Worm (Caenorhabditis elegans) whole organism, late embryonic: ENCODE results near the gene cdr-2.

ENCODE experiments used
- F13H6.1 ChIP-seq: sonication (generic microtip); optimal IDR thresholded peaks from 2 replicates; lab custom pipeline; 2016; ENCODE audit warnings: missing genetic modification characterization, missing compliant biosample characterization
- T23F11.4 ChIP-seq: fragments of 200-800 bp; sonication (Bioruptor generic); optimal IDR thresholded peaks from 2 replicates; lab custom pipeline; 2018; ENCODE audit warnings: mild to moderate bottlenecking, missing genetic modification characterization, missing compliant biosample characterization
- ahr-1 ChIP-seq: sonication (generic microtip); optimal IDR thresholded peaks from 2 replicates; lab custom pipeline; 2016; ENCODE audit warnings: missing genetic modification characterization, missing compliant biosample characterization
- ceh-22 ChIP-seq: sonication (generic microtip); optimal IDR thresholded peaks from 2 replicates; lab custom pipeline; 2017; ENCODE audit warnings: missing biosample characterization, missing genetic modification characterization
- ceh-24 ChIP-seq: sonication (generic microtip); optimal IDR thresholded peaks from 2 replicates; lab custom pipeline; 2016; ENCODE audit warnings: mild to moderate bottlenecking, missing genetic modification characterization, missing compliant biosample characterization
- ceh-34 ChIP-seq: sonication (generic microtip); optimal IDR thresholded peaks from 2 replicates; lab custom pipeline; 2016; ENCODE audit warnings: mild to moderate bottlenecking, missing genetic modification characterization, missing compliant biosample characterization
- ceh-45 ChIP-seq: fragments of 200-800 bp; sonication (Bioruptor generic); IDR thresholded peaks from 2 replicates; pipeline ENCODE4 v1.3.6; 2022; ENCODE audit warnings: missing genetic modification reagents, missing genetic modification characterization, missing compliant biosample characterization
- ceh-48 ChIP-seq: sonication (generic microtip); optimal IDR thresholded peaks from 2 replicates; lab custom pipeline; 2016; ENCODE audit warnings: missing genetic modification characterization, inconsistent platforms, missing compliant biosample characterization
- che-1 ChIP-seq: sonication (generic microtip); optimal IDR thresholded peaks from 2 replicates; lab custom pipeline; 2016; ENCODE audit warnings: mild to moderate bottlenecking, missing genetic modification characterization, missing compliant biosample characterization
- elt-2 ChIP-seq: sonication (generic microtip); optimal IDR thresholded peaks from 2 replicates; lab custom pipeline; 2016; ENCODE audit warnings: missing genetic modification reagents, missing genetic modification characterization, missing compliant biosample characterization
- ets-4 ChIP-seq: sonication (generic microtip); optimal IDR thresholded peaks from 2 replicates; lab custom pipeline; 2016; ENCODE audit warnings: missing genetic modification characterization, missing compliant biosample characterization
- eyg-1 ChIP-seq: sonication (generic microtip); optimal IDR thresholded peaks from 2 replicates; lab custom pipeline; 2016; ENCODE audit warnings: missing genotype, missing genetic modification characterization, missing compliant biosample characterization
- fax-1 ChIP-seq: sonication (generic microtip); optimal IDR thresholded peaks from 2 replicates; lab custom pipeline; 2016; ENCODE audit warnings: missing genotype, missing genetic modification characterization, missing compliant biosample characterization
- fkh-6 ChIP-seq: sonication (generic microtip); optimal IDR thresholded peaks from 2 replicates; lab custom pipeline; 2016; ENCODE audit warnings: missing genetic modification characterization, missing compliant biosample characterization
- gmeb-2 ChIP-seq: sonication (generic microtip); optimal IDR thresholded peaks from 2 replicates; lab custom pipeline; 2016; ENCODE audit warnings: missing genetic modification characterization, inconsistent platforms, missing compliant biosample characterization
- hlh-15 ChIP-seq: sonication (generic microtip); optimal IDR thresholded peaks from 2 replicates; lab custom pipeline; 2016; ENCODE audit warnings: missing genetic modification characterization, missing compliant biosample characterization
- lin-11 ChIP-seq: fragments of 200-800 bp; sonication (Bioruptor generic); optimal IDR thresholded peaks from 2 replicates; lab custom pipeline; 2018; ENCODE audit warnings: mild to moderate bottlenecking, missing genetic modification characterization, missing compliant biosample characterization
- madf-2 ChIP-seq: sonication (generic microtip); optimal IDR thresholded peaks from 2 replicates; lab custom pipeline; 2017; ENCODE audit warnings: missing genetic modification characterization, missing compliant biosample characterization
- mec-3 ChIP-seq: sonication (generic microtip); optimal IDR thresholded peaks from 2 replicates; lab custom pipeline; 2016; ENCODE audit warnings: borderline replicate concordance, missing genetic modification characterization, missing compliant biosample characterization
- nfya-1 ChIP-seq: sonication (generic microtip); optimal IDR thresholded peaks from 2 replicates; lab custom pipeline; 2017; ENCODE audit warnings: missing genetic modification characterization, mild to moderate bottlenecking, missing compliant biosample characterization, antibody characterized with exemption, moderate library complexity
- nhr-11 ChIP-seq: fragments of 150-350 bp; optimal IDR thresholded peaks from 2 replicates; lab custom pipeline; 2014; ENCODE audit warnings: missing biosample characterization, missing genetic modification characterization
- pag-3 ChIP-seq: sonication (generic microtip); optimal IDR thresholded peaks from 2 replicates; lab custom pipeline; 2016; ENCODE audit warnings: missing compliant biosample characterization, missing genetic modification characterization, borderline replicate concordance
- pax-1 ChIP-seq: fragments of 150-350 bp; optimal IDR thresholded peaks from 2 replicates; lab custom pipeline; 2014; ENCODE audit warnings: missing biosample characterization, missing genetic modification characterization
- pha-2 ChIP-seq: sonication (generic microtip); optimal IDR thresholded peaks from 2 replicates; lab custom pipeline; 2017; ENCODE audit warnings: mild to moderate bottlenecking, missing genetic modification characterization, missing compliant biosample characterization
- pros-1 ChIP-seq: fragments of 150-350 bp; optimal IDR thresholded peaks from 2 replicates; lab custom pipeline; 2014; ENCODE audit warnings: missing biosample characterization, missing genetic modification reagents, missing genetic modification characterization
- rnt-1 ChIP-seq: sonication (generic microtip); optimal IDR thresholded peaks from 2 replicates; lab custom pipeline; 2016; ENCODE audit warnings: missing genetic modification characterization, missing compliant biosample characterization
- sox-2 ChIP-seq: fragments of 200-800 bp; sonication (Bioruptor generic); IDR thresholded peaks from 2 replicates; pipeline ENCODE4 v1.3.6; 2022; ENCODE audit warnings: missing genetic modification reagents, missing genetic modification characterization, missing compliant biosample characterization
- sox-4 ChIP-seq: sonication (generic microtip); optimal IDR thresholded peaks from 2 replicates; lab custom pipeline; 2017; ENCODE audit warnings: mild to moderate bottlenecking, missing genetic modification characterization, inconsistent platforms, missing compliant biosample characterization
- tbx-7 ChIP-seq: sonication (generic microtip); optimal IDR thresholded peaks from 2 replicates; lab custom pipeline; 2016; ENCODE audit warnings: missing genotype, missing genetic modification characterization, missing compliant biosample characterization
- ttx-3 ChIP-seq: sonication (generic microtip); optimal IDR thresholded peaks from 2 replicates; lab custom pipeline; 2016; ENCODE audit warnings: missing genetic modification reagents, missing genetic modification characterization, missing compliant biosample characterization
- unc-3 ChIP-seq, 2 experiments: fragments of 200-800 bp in 1 of 2; sonication (Bioruptor generic) in 1 of 2; sonication (generic microtip) in 1 of 2; conservative IDR thresholded peaks in 1 of 2; optimal IDR thresholded peaks in 1 of 2; 2 replicates each; pipeline versions ENCODE4 v1.3.6 to Lab custom; 2016 to 2022; ENCODE audit warnings: missing compliant biosample characterization in 2 of 2, missing genetic modification characterization in 2 of 2, missing genetic modification reagents in 1 of 2
- unc-55 ChIP-seq: sonication (generic microtip); optimal IDR thresholded peaks from 2 replicates; lab custom pipeline; 2017; ENCODE audit warnings: missing biosample characterization, missing genetic modification reagents, missing genetic modification characterization
- unc-86 ChIP-seq: sonication (generic microtip); optimal IDR thresholded peaks from 2 replicates; lab custom pipeline; 2016; ENCODE audit warnings: missing genetic modification characterization, missing compliant biosample characterization

cdr-2 gene

DNA sequence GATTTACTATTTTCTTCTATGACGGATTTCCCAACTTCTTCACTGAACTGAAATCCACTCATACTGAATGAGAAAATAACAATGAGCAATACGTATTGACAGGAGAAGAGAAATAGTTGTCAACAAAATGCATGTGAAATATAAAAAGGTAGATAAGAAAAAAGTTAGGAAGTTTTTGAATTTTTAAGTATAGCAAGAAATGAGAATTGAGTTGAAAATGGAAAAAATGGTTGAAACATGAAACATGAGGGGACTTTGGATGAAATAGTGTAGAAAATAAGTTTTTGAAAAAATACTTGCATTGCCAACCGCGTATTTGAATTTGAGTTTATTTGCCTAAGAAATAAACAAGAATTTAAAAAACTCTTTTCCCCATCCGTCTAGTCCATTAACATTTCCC lies 31.4 kb upstream of the cdr-2 start, which contains the start of the genes pals-38 and C54D10.9:
pals-38 (minus strand) TSS at position 101 of the 400 bp plus-strand sequence.
C54D10.9 (plus strand) TSS at position 259 of the 400 bp plus-strand sequence.
- no peak for TF ChIP-seq F13H6.1
- no peak for TF ChIP-seq fkh-6 (tag; lab: Kevin White, UChicago)
- TF ChIP-seq nhr-11, result no peak
- TF ChIP-seq madf-2, result no peak
- TF ChIP-seq T23F11.4 (GFP tag; lab: Kevin White, UChicago), result no peak
- TF ChIP-seq ceh-24 (tag; lab: Kevin White, UChicago), result no peak
- no peak for TF ChIP-seq elt-2 (tag; lab: Kevin White, UChicago)
- no peak for TF ChIP-seq ahr-1 (tag; lab: Kevin White, UChicago)
- TF ChIP-seq ceh-22 (tag; lab: Kevin White, UChicago), result no peak
- no peak for TF ChIP-seq ceh-48 (tag; lab: Kevin White, UChicago)
- TF ChIP-seq fax-1 (tag; lab: Kevin White, UChicago), result no peak
- no peak for TF ChIP-seq sox-4 (tag; lab: Kevin White, UChicago)
- no peak for TF ChIP-seq pag-3 (tag; lab: Kevin White, UChicago)
- TF ChIP-seq sox-2 (GFP tag; lab: Robert Waterston, UW), result no peak

DNA sequence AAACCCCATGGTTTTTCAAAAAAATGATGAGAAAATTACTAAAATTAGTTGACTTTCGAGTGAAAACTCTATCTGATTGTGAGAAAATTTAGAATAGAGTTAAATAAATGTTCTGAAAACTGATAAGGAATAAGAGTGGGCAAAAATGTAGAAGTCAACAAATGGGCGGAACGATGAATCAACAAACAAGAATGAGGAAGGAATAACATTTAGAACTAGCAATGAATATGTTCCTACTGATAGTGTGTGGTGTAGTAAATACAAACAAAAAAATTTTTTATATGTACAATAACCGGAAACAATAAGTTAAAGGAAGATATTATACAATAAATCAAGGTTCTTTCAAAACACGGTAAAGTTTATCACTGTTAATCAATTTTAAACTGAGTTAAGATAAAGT lies 28.2 kb upstream of the cdr-2 start, which contains the start of gene pals-39:
pals-39 (minus strand) TSS at position 101 of the 400 bp plus-strand sequence.
- TF ChIP-seq tbx-7, result no peak
- TF ChIP-seq eyg-1 (tag; lab: Kevin White, UChicago), result no peak

DNA sequence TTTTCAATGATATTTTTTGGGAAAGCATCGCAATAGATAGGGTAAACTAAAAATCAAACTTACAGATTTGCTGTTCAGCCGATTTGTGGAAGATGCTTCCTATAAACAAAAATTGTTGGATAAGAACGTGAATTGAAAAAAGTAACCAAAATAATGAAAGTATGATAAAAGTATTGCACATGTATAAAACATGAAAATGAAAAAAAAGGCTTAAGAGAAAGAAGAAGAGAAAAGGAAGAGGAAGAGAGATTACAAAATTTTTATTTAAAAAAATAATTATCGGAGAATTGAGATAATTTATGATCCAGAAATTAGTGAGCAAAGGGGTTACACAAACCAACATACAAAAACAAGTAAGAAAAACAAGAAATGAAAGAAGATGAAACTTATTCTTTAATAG lies 25.9 kb upstream of the cdr-2 start, which contains the start of gene pals-37:
pals-37 (minus strand) TSS at position 101 of the 400 bp plus-strand sequence.
- no peak for TF ChIP-seq mec-3 (tag; lab: Kevin White, UChicago)
- TF ChIP-seq pax-1 (tag; lab: Kevin White, UChicago), result no peak
- no peak for TF ChIP-seq unc-55 (GFP tag; lab: Kevin White, UChicago)
- TF ChIP-seq hlh-15 (tag; lab: Kevin White, UChicago), result no peak
- TF ChIP-seq lin-11 (tag; lab: Kevin White, UChicago), result no peak
- TF ChIP-seq pros-1 (tag; lab: Kevin White, UChicago), result no peak
- TF ChIP-seq ets-4 (tag; lab: Kevin White, UChicago), result no peak
- no peak for TF ChIP-seq unc-86
- TF ChIP-seq unc-3 (GFP tag; conservative IDR thresholded peaks at IDR 0.05; lab: Robert Waterston, UW), result no peak
- no peak for TF ChIP-seq unc-3 (tag; optimal IDR thresholded peaks at IDR 0.05; lab: Kevin White, UChicago)
- TF ChIP-seq rnt-1 (tag; lab: Kevin White, UChicago), result no peak
- TF ChIP-seq T23F11.4 (GFP tag; lab: Kevin White, UChicago), result no peak
- TF ChIP-seq pag-3 (tag; lab: Kevin White, UChicago), result no peak
- no peak for TF ChIP-seq ceh-24 (tag; lab: Kevin White, UChicago)
- no peak for TF ChIP-seq che-1
- TF ChIP-seq ceh-22 (tag; lab: Kevin White, UChicago), result no peak
- TF ChIP-seq gmeb-2 (tag; lab: Kevin White, UChicago), result no peak
- no peak for TF ChIP-seq ceh-34 (tag; lab: Kevin White, UChicago)
- no peak for TF ChIP-seq ceh-45 (GFP tag; lab: Robert Waterston, UW)
- no peak for TF ChIP-seq ceh-48 (tag; lab: Kevin White, UChicago)
- TF ChIP-seq nfya-1 (tag; lab: Kevin White, UChicago), result no peak

DNA sequence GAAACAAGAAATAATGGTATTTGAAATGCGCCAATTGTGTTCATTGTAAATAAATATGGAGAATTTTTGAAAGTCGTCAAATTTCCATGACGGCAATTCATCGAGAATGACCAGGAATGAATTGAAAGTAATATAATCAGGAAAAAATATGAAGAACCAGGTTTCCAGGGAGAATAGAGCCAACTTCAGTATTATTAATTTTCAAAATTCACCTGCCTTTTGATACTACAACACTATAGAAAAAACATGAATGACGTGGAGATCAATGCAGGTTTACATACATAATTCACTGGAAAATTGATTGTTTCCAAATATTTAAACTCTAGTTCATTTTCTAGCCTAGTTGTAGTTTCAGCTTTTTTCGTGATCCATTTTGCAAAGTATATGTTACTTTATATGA lies 18.2 kb upstream of the cdr-2 start, which contains the start of gene srh-25:
srh-25 (minus strand) TSS at position 101 of the 400 bp plus-strand sequence.
- no peak for TF ChIP-seq ttx-3 (tag; lab: Kevin White, UChicago)
- TF ChIP-seq pag-3 (tag; lab: Kevin White, UChicago), result no peak
- TF ChIP-seq pha-2 (tag; lab: Kevin White, UChicago), result no peak
- no peak for TF ChIP-seq unc-3 (GFP tag; conservative IDR thresholded peaks at IDR 0.05; lab: Robert Waterston, UW)
- no peak for TF ChIP-seq unc-3 (tag; optimal IDR thresholded peaks at IDR 0.05; lab: Kevin White, UChicago)
